Worm (Caenorhabditis elegans) whole organism, L1 larva: Measurements from ENCODE around the gene cec-4.

Source experiments
- C04F5.9 ChIP-seq: sonication (generic microtip); optimal IDR thresholded peaks from 2 replicates; lab custom pipeline; 2016; ENCODE audit warnings: missing genetic modification characterization, missing compliant biosample characterization
- C16A3.4 ChIP-seq: fragments of 150-350 bp; optimal IDR thresholded peaks from 2 replicates; lab custom pipeline; 2014; ENCODE audit warnings: missing biosample characterization, missing genetic modification characterization
- Y116A8C.19 ChIP-seq: sonication (generic microtip); optimal IDR thresholded peaks from 2 replicates; lab custom pipeline; 2016; ENCODE audit warnings: missing compliant biosample characterization, missing genetic modification characterization, borderline replicate concordance
- alr-1 ChIP-seq: fragments of 200-800 bp; sonication (Bioruptor generic); optimal IDR thresholded peaks from 2 replicates; lab custom pipeline; 2018; ENCODE audit warnings: borderline replicate concordance, mild to moderate bottlenecking, missing genetic modification characterization, missing compliant biosample characterization
- aly-2 ChIP-seq: fragments of 150-350 bp; optimal IDR thresholded peaks from 2 replicates; lab custom pipeline; 2014; ENCODE audit warnings: missing biosample characterization, missing genetic modification characterization
- ama-1 ChIP-seq: fragments of 150-350 bp; optimal IDR thresholded peaks from 2 replicates; lab custom pipeline; 2014
- blmp-1 ChIP-seq: fragments of 150-350 bp; optimal IDR thresholded peaks from 2 replicates; lab custom pipeline; 2014; ENCODE audit warnings: missing biosample characterization, missing genetic modification characterization
- ceh-63 ChIP-seq: fragments of 200-800 bp; sonication (Bioruptor generic); optimal IDR thresholded peaks from 2 replicates; lab custom pipeline; 2018; ENCODE audit warnings: mild to moderate bottlenecking, missing genetic modification characterization, missing compliant biosample characterization
- ceh-8 ChIP-seq: fragments of 200-800 bp; sonication (Bioruptor generic); optimal IDR thresholded peaks from 2 replicates; lab custom pipeline; 2018; ENCODE audit warnings: mild to moderate bottlenecking, missing genetic modification characterization, moderate library complexity, missing compliant biosample characterization
- ceh-82 ChIP-seq, 3 experiments: fragments of 150-350 bp in 1 of 3; sonication (generic microtip) in 2 of 3; optimal IDR thresholded peaks; 2 replicates each; lab custom pipeline; 2014 to 2017; ENCODE audit warnings: missing biosample characterization in 3 of 3, missing genetic modification characterization in 3 of 3
- ceh-88 ChIP-seq: fragments of 200-800 bp; sonication (Bioruptor generic); IDR thresholded peaks from 2 replicates; pipeline ENCODE4 v1.3.6; 2022; ENCODE audit warnings: missing genetic modification characterization, missing compliant biosample characterization
- ces-1 ChIP-seq: fragments of 150-350 bp; optimal IDR thresholded peaks from 2 replicates; lab custom pipeline; 2014; ENCODE audit warnings: missing biosample characterization, missing genetic modification reagents, missing genetic modification characterization
- efl-1 ChIP-seq, 4 experiments: fragments of 150-350 bp; optimal IDR thresholded peaks in 3 of 4; peaks in 1 of 4; 1 replicate in 1 of 4; 2 replicates in 3 of 4; lab custom pipeline; 2014; ENCODE audit warnings: missing biosample characterization in 2 of 4, missing genetic modification characterization in 2 of 4, missing genetic modification reagents in 2 of 4
- egl-13 ChIP-seq: sonication (generic microtip); optimal IDR thresholded peaks from 2 replicates; lab custom pipeline; 2016; ENCODE audit warnings: missing genotype, missing genetic modification reagents, missing genetic modification characterization, missing compliant biosample characterization
- elt-3 ChIP-seq, 6 experiments: fragments of 150-350 bp in 1 of 6; sonication (generic microtip); optimal IDR thresholded peaks; 2 replicates each; lab custom pipeline; 2017 to 2018; ENCODE audit warnings: missing biosample characterization in 6 of 6, missing genetic modification characterization in 6 of 6, inconsistent platforms in 1 of 6
- ets-5 ChIP-seq: fragments of 200-800 bp; sonication (Bioruptor generic); IDR thresholded peaks from 2 replicates; pipeline ENCODE4 v1.3.6; 2022; ENCODE audit warnings: missing genetic modification characterization, missing compliant biosample characterization
- fkh-10 ChIP-seq: sonication (generic microtip); optimal IDR thresholded peaks from 2 replicates; lab custom pipeline; 2017; ENCODE audit warnings: missing biosample characterization, missing genetic modification reagents, missing genetic modification characterization
- fkh-4 ChIP-seq: sonication (generic microtip); optimal IDR thresholded peaks from 2 replicates; lab custom pipeline; 2016; ENCODE audit warnings: missing compliant biosample characterization, missing genetic modification characterization, borderline replicate concordance
- fos-1 ChIP-seq: fragments of 150-350 bp; optimal IDR thresholded peaks from 2 replicates; lab custom pipeline; 2014; ENCODE audit warnings: missing biosample characterization, missing genetic modification characterization
- hlh-4 ChIP-seq: sonication (generic microtip); optimal IDR thresholded peaks from 2 replicates; lab custom pipeline; 2016; ENCODE audit warnings: mild to moderate bottlenecking, missing genetic modification characterization, missing compliant biosample characterization
- hpl-2 ChIP-seq: fragments of 150-350 bp; optimal IDR thresholded peaks from 2 replicates; lab custom pipeline; 2014; ENCODE audit warnings: missing biosample characterization, missing genetic modification reagents, missing genetic modification characterization
- lin-14 ChIP-seq: fragments of 200-800 bp; sonication (Bioruptor generic); optimal IDR thresholded peaks from 2 replicates; lab custom pipeline; 2018; ENCODE audit warnings: mild to moderate bottlenecking, missing genetic modification characterization, moderate library complexity, missing compliant biosample characterization
- lir-3 ChIP-seq: sonication (generic microtip); optimal IDR thresholded peaks from 2 replicates; lab custom pipeline; 2016; ENCODE audit warnings: mild to moderate bottlenecking, missing genetic modification characterization, moderate library complexity, missing compliant biosample characterization; ENCODE audit not compliant: poor library complexity
- lsy-2 ChIP-seq, 2 experiments: fragments of 150-350 bp; optimal IDR thresholded peaks; 2 replicates each; lab custom pipeline; 2014; ENCODE audit warnings: missing biosample characterization in 2 of 2, missing genetic modification characterization in 2 of 2
- mdl-1 ChIP-seq, 2 experiments: fragments of 150-350 bp; optimal IDR thresholded peaks; 2 replicates each; lab custom pipeline; 2014 to 2017; ENCODE audit warnings: missing biosample characterization in 2 of 2, missing genetic modification characterization in 2 of 2, inconsistent platforms in 1 of 2
- mep-1 ChIP-seq: fragments of 150-350 bp; optimal IDR thresholded peaks from 2 replicates; lab custom pipeline; 2014; ENCODE audit warnings: missing biosample characterization, missing genetic modification characterization
- nhr-11 ChIP-seq: fragments of 150-350 bp; optimal IDR thresholded peaks from 2 replicates; lab custom pipeline; 2014; ENCODE audit warnings: missing biosample characterization, missing genetic modification characterization
- nhr-12 ChIP-seq: sonication (generic microtip); optimal IDR thresholded peaks from 2 replicates; lab custom pipeline; 2017; ENCODE audit warnings: missing biosample characterization, missing genetic modification characterization
- nhr-20 ChIP-seq: sonication (generic microtip); optimal IDR thresholded peaks from 2 replicates; lab custom pipeline; 2016; ENCODE audit warnings: mild to moderate bottlenecking, missing genetic modification characterization, missing compliant biosample characterization
- nhr-237 ChIP-seq: fragments of 150-350 bp; optimal IDR thresholded peaks from 2 replicates; lab custom pipeline; 2014; ENCODE audit warnings: missing biosample characterization, missing genetic modification characterization
- nhr-47 ChIP-seq: sonication (generic microtip); optimal IDR thresholded peaks from 2 replicates; lab custom pipeline; 2016; ENCODE audit warnings: mild to moderate bottlenecking, missing genetic modification characterization, moderate library complexity, missing compliant biosample characterization
- nhr-76 ChIP-seq: sonication (generic microtip); optimal IDR thresholded peaks from 2 replicates; lab custom pipeline; 2017; ENCODE audit warnings: missing biosample characterization, missing genetic modification characterization
- nhr-77 ChIP-seq: fragments of 150-350 bp; optimal IDR thresholded peaks from 2 replicates; lab custom pipeline; 2014; ENCODE audit warnings: missing biosample characterization, missing genetic modification characterization
- nhr-84 ChIP-seq: sonication (generic microtip); optimal IDR thresholded peaks from 2 replicates; lab custom pipeline; 2017; ENCODE audit warnings: missing biosample characterization, missing genetic modification characterization
- nhr-90 ChIP-seq: sonication (generic microtip); optimal IDR thresholded peaks from 2 replicates; lab custom pipeline; 2016; ENCODE audit warnings: mild to moderate bottlenecking, missing genetic modification characterization, missing compliant biosample characterization; ENCODE audit not compliant: poor library complexity
- pax-3 ChIP-seq: fragments of 200-800 bp; sonication (Bioruptor generic); optimal IDR thresholded peaks from 2 replicates; lab custom pipeline; 2018; ENCODE audit warnings: mild to moderate bottlenecking, missing genetic modification characterization, moderate library complexity, missing compliant biosample characterization
- pqm-1 ChIP-seq: sonication (generic microtip); optimal IDR thresholded peaks from 3 replicates; lab custom pipeline; 2017; ENCODE audit warnings: missing biosample characterization, missing genetic modification characterization
- rnt-1 ChIP-seq: sonication (generic microtip); optimal IDR thresholded peaks from 2 replicates; lab custom pipeline; 2016; ENCODE audit warnings: mild to moderate bottlenecking, missing genetic modification characterization, moderate library complexity, missing compliant biosample characterization
- skn-1 ChIP-seq: fragments of 150-350 bp; optimal IDR thresholded peaks from 2 replicates; lab custom pipeline; 2014; ENCODE audit warnings: missing biosample characterization, missing genetic modification characterization
- snpc-4 ChIP-seq: fragments of 150-350 bp; optimal IDR thresholded peaks from 2 replicates; lab custom pipeline; 2014; ENCODE audit warnings: missing biosample characterization, missing genetic modification characterization
- snu-23 ChIP-seq: sonication (generic microtip); optimal IDR thresholded peaks from 2 replicates; lab custom pipeline; 2016; ENCODE audit warnings: missing genetic modification characterization, missing compliant biosample characterization
- sptf-1 ChIP-seq: fragments of 150-350 bp; optimal IDR thresholded peaks from 2 replicates; lab custom pipeline; 2014; ENCODE audit warnings: missing biosample characterization, missing genetic modification characterization
- sup-37 ChIP-seq: fragments of 200-800 bp; sonication (Bioruptor generic); optimal IDR thresholded peaks from 2 replicates; lab custom pipeline; 2018; ENCODE audit warnings: mild to moderate bottlenecking, missing genetic modification characterization, missing compliant biosample characterization
- swsn-7 ChIP-seq: sonication (generic microtip); optimal IDR thresholded peaks from 2 replicates; lab custom pipeline; 2016; ENCODE audit warnings: missing genetic modification characterization, missing compliant biosample characterization
- tbx-2 ChIP-seq: sonication (generic microtip); optimal IDR thresholded peaks from 2 replicates; lab custom pipeline; 2016; ENCODE audit warnings: missing genetic modification characterization, missing compliant biosample characterization
- unc-130 ChIP-seq: fragments of 150-350 bp; optimal IDR thresholded peaks from 2 replicates; lab custom pipeline; 2017; ENCODE audit warnings: missing biosample characterization, missing genetic modification characterization, inconsistent platforms
- unc-62 ChIP-seq: fragments of 150-350 bp; optimal IDR thresholded peaks from 2 replicates; lab custom pipeline; 2014; ENCODE audit warnings: missing biosample characterization, missing genetic modification reagents, missing genetic modification characterization
- unc-98 ChIP-seq: fragments of 200-800 bp; sonication (Bioruptor generic); IDR thresholded peaks from 2 replicates; pipeline ENCODE4 v1.3.6; 2022; ENCODE audit warnings: missing genetic modification characterization, missing compliant biosample characterization
- zip-4 ChIP-seq: fragments of 200-800 bp; sonication (Bioruptor generic); optimal IDR thresholded peaks from 2 replicates; lab custom pipeline; 2018; ENCODE audit warnings: mild to moderate bottlenecking, missing genetic modification characterization, moderate library complexity, missing compliant biosample characterization
- ztf-11 ChIP-seq, 2 experiments: sonication (generic microtip); optimal IDR thresholded peaks; 2 replicates each; lab custom pipeline; 2016 to 2017; ENCODE audit warnings: missing genetic modification characterization in 2 of 2, missing biosample characterization in 1 of 2, missing compliant biosample characterization in 1 of 2
- ztf-4 ChIP-seq: fragments of 150-350 bp; optimal IDR thresholded peaks from 2 replicates; lab custom pipeline; 2014; ENCODE audit warnings: missing biosample characterization, missing genetic modification characterization

Gene cec-4

DNA sequence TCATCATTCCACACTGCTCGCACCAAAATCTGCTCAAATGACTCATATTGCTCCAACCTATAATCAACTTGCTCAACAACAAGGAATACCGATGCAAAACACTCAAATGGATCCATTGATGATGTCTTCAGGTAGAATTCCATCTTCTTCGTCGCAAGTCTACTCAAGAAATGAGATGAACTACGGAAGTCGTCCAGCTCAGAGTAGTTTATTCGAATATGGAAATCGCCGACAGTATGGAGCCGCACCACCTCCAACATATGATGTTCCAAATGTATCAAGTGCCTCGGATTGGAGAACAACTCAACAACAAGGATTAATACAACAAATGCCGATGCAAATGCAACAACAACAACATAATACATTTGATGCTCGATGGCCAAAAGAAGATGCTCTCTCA is 47.6 kb downstream of the cec-4 start:
- TF ChIP-seq C04F5.9 (no peak), pqm-1 (tag; lab: Kevin White, UChicago) (no peak)

DNA sequence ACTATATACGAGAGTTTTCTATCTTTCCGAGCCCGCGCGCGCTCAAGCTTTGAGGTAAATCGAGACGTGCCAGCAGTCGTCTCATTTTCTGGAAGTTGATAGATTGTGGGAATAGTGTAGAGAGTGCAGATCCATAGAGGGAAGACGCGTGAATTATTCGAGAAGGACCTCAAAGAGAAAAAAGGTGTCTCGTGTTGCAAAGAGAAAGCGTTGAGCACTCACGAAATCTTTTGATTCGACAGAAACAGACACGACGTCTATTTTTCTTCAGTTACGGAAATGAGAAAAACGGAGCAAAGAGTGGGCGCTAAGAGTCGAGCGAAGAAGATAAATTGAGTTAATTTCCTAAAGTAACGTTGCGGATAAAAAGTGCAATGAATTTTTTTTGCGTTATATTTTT is 48.4 kb downstream of the cec-4 start:
- TF ChIP-seq unc-130 (no peak), fos-1 (tag; lab: Kevin White, UChicago) (no peak), lsy-2 (tag; optimal IDR thresholded peaks at IDR 0.05; lab: Kevin White, UChicago) (peak in 1 of 2 experiments; percentile 3), zip-4 (GFP tag; lab: Kevin White, UChicago) (no peak), C04F5.9 (no peak), unc-62 (GFP tag; lab: Kevin White, UChicago) (no peak), snu-23 (GFP tag; lab: Kevin White, UChicago) (no peak), nhr-84 (no peak), pax-3 (tag; lab: Kevin White, UChicago) (no peak), hlh-4 (tag; lab: Kevin White, UChicago) (no peak), nhr-77 (tag; lab: Kevin White, UChicago) (no peak), fkh-4 (tag; lab: Kevin White, UChicago) (no peak), nhr-11 (tag; lab: Kevin White, UChicago) (no peak), unc-98 (GFP tag; lab: Robert Waterston, UW) (no peak), mep-1 (tag; lab: Kevin White, UChicago) (no peak), skn-1 (tag; lab: Kevin White, UChicago) (no peak), lir-3 (tag; lab: Kevin White, UChicago) (no peak), nhr-12 (tag; lab: Kevin White, UChicago) (no peak), ztf-4 (tag; lab: Kevin White, UChicago) (no peak), lin-14 (peak; percentile 63), sup-37 (GFP tag; lab: Kevin White, UChicago) (no peak), snpc-4 (tag; lab: Kevin White, UChicago) (no peak), ceh-63 (GFP tag; lab: Kevin White, UChicago) (no peak), blmp-1 (no peak), elt-3 (tag; optimal IDR thresholded peaks at IDR 0.05; lab: Kevin White, UChicago) (no peak), swsn-7 (tag; lab: Kevin White, UChicago) (peak; percentile 15), tbx-2 (tag; lab: Kevin White, UChicago) (no peak), Y116A8C.19 (no peak), ama-1 (lab: Kevin White, UChicago) (no peak), nhr-90 (no peak), sptf-1 (tag; lab: Kevin White, UChicago) (no peak), rnt-1 (no peak), hpl-2 (GFP tag; lab: Kevin White, UChicago) (no peak), alr-1 (no peak), ces-1 (no peak), ceh-88 (GFP tag; lab: Robert Waterston, UW) (no peak), C16A3.4 (no peak), nhr-76 (no peak), nhr-47 (tag; lab: Kevin White, UChicago) (peak; percentile 31), ets-5 (GFP tag; lab: Robert Waterston, UW) (no peak), nhr-20 (tag; lab: Kevin White, UChicago) (no peak), mdl-1 (tag; optimal IDR thresholded peaks at IDR 0.05; lab: Kevin White, UChicago) (no peak), ztf-11 (tag; optimal IDR thresholded peaks at IDR 0.05; lab: Kevin White, UChicago) (no peak), aly-2 (peak; percentile 81), ceh-8 (GFP tag; lab: Kevin White, UChicago) (no peak), ceh-82 (tag; optimal IDR thresholded peaks at IDR 0.05; lab: Kevin White, UChicago) (peak in 1 of 3 experiments; percentile 20), egl-13 (tag; lab: Kevin White, UChicago) (peak; percentile 60), efl-1 (optimal IDR thresholded peaks at IDR 0.05; lab: Kevin White, UChicago) (peak in 1 of 2 experiments; percentile 11), efl-1 (GFP tag; optimal IDR thresholded peaks at IDR 0.05 in 1 of 2; lab: Kevin White, UChicago) (no peak), fkh-10 (GFP tag; lab: Kevin White, UChicago) (peak; percentile 36), nhr-237 (tag; lab: Kevin White, UChicago) (no peak)
